Fruit fly (Drosophila melanogaster) whole organism, embryonic: ENCODE measurements around the gene yellow-b.

Experiments used
- Aef1 ChIP-seq: fragments of 200-800 bp; sonication (Bioruptor generic); IDR thresholded peaks from 3 replicates; pipeline ENCODE4 v1.3.6; 2022; ENCODE audit warnings: missing biosample characterization, missing genetic modification characterization
- B-H2 ChIP-seq: fragments of 200-800 bp; sonication (Bioruptor generic); optimal IDR thresholded peaks from 2 replicates; lab custom pipeline; 2018; ENCODE audit warnings: missing biosample characterization, mild to moderate bottlenecking, missing genetic modification characterization
- Bdp1 ChIP-seq: fragments of 200-800 bp; sonication (Bioruptor generic); optimal IDR thresholded peaks from 3 replicates; lab custom pipeline; 2016; ENCODE audit warnings: missing biosample characterization, missing genetic modification characterization
- CG10321 ChIP-seq: fragments of 200-800 bp; sonication (Bioruptor generic); IDR thresholded peaks from 2 replicates; pipeline ENCODE4 v1.3.6; 2022; ENCODE audit warnings: missing biosample characterization, missing genetic modification characterization
- CG11504 ChIP-seq: fragments of 200-800 bp; sonication (Bioruptor generic); optimal IDR thresholded peaks from 3 replicates; lab custom pipeline; 2019; ENCODE audit warnings: missing biosample characterization, mild to moderate bottlenecking, missing genetic modification characterization, moderate library complexity
- CG1233 ChIP-seq: fragments of 200-800 bp; sonication (Bioruptor generic); optimal IDR thresholded peaks from 4 replicates; lab custom pipeline; 2018; ENCODE audit warnings: missing biosample characterization, mild to moderate bottlenecking, missing genetic modification characterization
- CG16813 ChIP-seq: fragments of 200-800 bp; sonication (Bioruptor generic); IDR thresholded peaks from 3 replicates; pipeline ENCODE4 v1.3.6; 2022; ENCODE audit warnings: missing biosample characterization, missing genetic modification characterization; ENCODE audit not compliant: partially characterized antibody
- CG16815 ChIP-seq: fragments of 200-800 bp; sonication (Bioruptor generic); optimal IDR thresholded peaks from 3 replicates; lab custom pipeline; 2017; ENCODE audit warnings: missing biosample characterization, mild to moderate bottlenecking, missing genetic modification characterization
- CG17359 ChIP-seq: fragments of 200-800 bp; sonication (Bioruptor generic); optimal IDR thresholded peaks from 3 replicates; lab custom pipeline; 2018; ENCODE audit warnings: missing biosample characterization, mild to moderate bottlenecking, missing genetic modification characterization, moderate library complexity
- CG17385 ChIP-seq: fragments of 200-800 bp; sonication (Bioruptor generic); optimal IDR thresholded peaks from 3 replicates; lab custom pipeline; 2018; ENCODE audit warnings: missing biosample characterization, mild to moderate bottlenecking, missing genetic modification characterization
- CG2116 ChIP-seq: fragments of 200-800 bp; sonication (Bioruptor generic); optimal IDR thresholded peaks from 3 replicates; lab custom pipeline; 2018; ENCODE audit warnings: missing biosample characterization, mild to moderate bottlenecking, missing genetic modification characterization
- CG2120 ChIP-seq: fragments of 200-800 bp; sonication (Bioruptor generic); optimal IDR thresholded peaks from 3 replicates; lab custom pipeline; 2016; ENCODE audit warnings: missing biosample characterization, missing genetic modification characterization
- CG30020 ChIP-seq: fragments of 200-800 bp; optimal IDR thresholded peaks from 2 replicates; lab custom pipeline; 2019; ENCODE audit warnings: missing biosample characterization, mild to moderate bottlenecking, missing genetic modification characterization, moderate library complexity
- CG30403 ChIP-seq: fragments of 200-800 bp; sonication (Bioruptor generic); optimal IDR thresholded peaks from 3 replicates; lab custom pipeline; 2016; ENCODE audit warnings: missing biosample characterization, missing genetic modification characterization
- CG3407 ChIP-seq: fragments of 200-800 bp; sonication (Bioruptor generic); optimal IDR thresholded peaks from 2 replicates; lab custom pipeline; 2018; ENCODE audit warnings: missing biosample characterization, mild to moderate bottlenecking, missing genetic modification characterization
- CG34224 ChIP-seq: fragments of 200-800 bp; sonication (Bioruptor generic); IDR thresholded peaks from 3 replicates; pipeline ENCODE4 v1.3.6; 2022; ENCODE audit warnings: missing biosample characterization, missing genetic modification characterization; ENCODE audit not compliant: partially characterized antibody
- CG34422 ChIP-seq: fragments of 200-800 bp; sonication (Bioruptor generic); IDR thresholded peaks from 3 replicates; pipeline ENCODE4 v1.3.6; 2022; ENCODE audit warnings: missing biosample characterization, missing genetic modification characterization
- CG4730 ChIP-seq: fragments of 200-800 bp; sonication (Bioruptor generic); IDR thresholded peaks from 2 replicates; pipeline ENCODE4 v1.3.6; 2022; ENCODE audit warnings: missing biosample characterization, missing genetic modification characterization
- CG6791 ChIP-seq: fragments of 200-800 bp; sonication (Bioruptor generic); IDR thresholded peaks from 3 replicates; pipeline ENCODE4 v1.3.6; 2022; ENCODE audit warnings: missing biosample characterization, missing genetic modification characterization; ENCODE audit not compliant: partially characterized antibody
- CG6813 ChIP-seq: fragments of 200-800 bp; sonication (Bioruptor generic); optimal IDR thresholded peaks from 2 replicates; lab custom pipeline; 2017; ENCODE audit warnings: missing biosample characterization, missing genetic modification characterization, mild to moderate bottlenecking, moderate library complexity, missing genetic modification reagents
- CG7745 ChIP-seq: fragments of 200-800 bp; sonication (Bioruptor generic); optimal IDR thresholded peaks from 2 replicates; lab custom pipeline; 2018; ENCODE audit warnings: missing biosample characterization, mild to moderate bottlenecking, missing genetic modification characterization, moderate library complexity
- CG8388 ChIP-seq: fragments of 200-800 bp; sonication (Bioruptor generic); optimal IDR thresholded peaks from 2 replicates; lab custom pipeline; 2019; ENCODE audit warnings: missing biosample characterization, mild to moderate bottlenecking, missing genetic modification characterization, moderate library complexity
- CrebB ChIP-seq: fragments of 200-800 bp; sonication (Bioruptor generic); optimal IDR thresholded peaks from 3 replicates; lab custom pipeline; 2018; ENCODE audit warnings: missing biosample characterization, mild to moderate bottlenecking, missing genetic modification characterization
- Dip3 ChIP-seq: fragments of 200-800 bp; sonication (Bioruptor generic); optimal IDR thresholded peaks from 3 replicates; lab custom pipeline; 2016; ENCODE audit warnings: missing biosample characterization, missing genetic modification characterization
- ERR ChIP-seq: fragments of 200-800 bp; sonication (Bioruptor generic); optimal IDR thresholded peaks from 2 replicates; lab custom pipeline; 2016; ENCODE audit warnings: missing biosample characterization, missing genetic modification characterization
- MBD-R2 ChIP-seq: fragments of 200-800 bp; sonication (Bioruptor generic); IDR thresholded peaks from 2 replicates; pipeline ENCODE4 v1.3.6; 2022; ENCODE audit warnings: missing biosample characterization, missing genetic modification characterization
- Med ChIP-seq: fragments of 200-800 bp; sonication (Bioruptor generic); peaks from one replicate; lab custom pipeline; 2016; ENCODE audit warnings: missing biosample characterization, missing genetic modification characterization, mild to moderate bottlenecking, inconsistent platforms, moderate library complexity
- Mrtf ChIP-seq: fragments of 200-800 bp; sonication (Bioruptor generic); IDR thresholded peaks from 3 replicates; pipeline ENCODE4 v1.3.6; 2022; ENCODE audit warnings: missing biosample characterization, missing genetic modification characterization
- Rx ChIP-seq: fragments of 200-800 bp; sonication (Bioruptor generic); IDR thresholded peaks from 2 replicates; pipeline ENCODE4 v1.3.6; 2022; ENCODE audit warnings: missing biosample characterization, missing genetic modification characterization
- amos ChIP-seq: fragments of 200-800 bp; sonication (Bioruptor generic); IDR thresholded peaks from 2 replicates; pipeline ENCODE4 v1.3.6; 2022; ENCODE audit warnings: missing biosample characterization, missing genetic modification characterization; ENCODE audit not compliant: partially characterized antibody
- cato ChIP-seq: fragments of 200-800 bp; sonication (Bioruptor generic); optimal IDR thresholded peaks from 2 replicates; lab custom pipeline; 2016; ENCODE audit warnings: missing biosample characterization, missing genetic modification characterization, borderline replicate concordance
- ci ChIP-seq: fragments of 200-800 bp; sonication (Bioruptor generic); IDR thresholded peaks from 3 replicates; pipeline ENCODE4 v1.3.6; 2022; ENCODE audit warnings: missing biosample characterization, missing genetic modification characterization
- emc ChIP-seq: fragments of 200-800 bp; sonication (Bioruptor generic); optimal IDR thresholded peaks from 2 replicates; lab custom pipeline; 2016; ENCODE audit warnings: missing biosample characterization, missing genetic modification characterization
- ewg ChIP-seq: fragments of 200-800 bp; sonication (Bioruptor generic); optimal IDR thresholded peaks from 3 replicates; lab custom pipeline; 2017; ENCODE audit warnings: mild to moderate bottlenecking, missing biosample characterization, missing genetic modification reagents, missing genetic modification characterization
- fru ChIP-seq: fragments of >200 bp; optimal IDR thresholded peaks from 2 replicates; lab custom pipeline; 2017
- gcm2 ChIP-seq: fragments of 200-800 bp; sonication (Bioruptor generic); optimal IDR thresholded peaks from 2 replicates; lab custom pipeline; 2016; ENCODE audit warnings: missing biosample characterization, missing genetic modification characterization
- gt ChIP-seq: fragments of 200-800 bp; sonication (Bioruptor generic); IDR thresholded peaks from 2 replicates; pipeline ENCODE4 v1.3.6; 2022; ENCODE audit warnings: missing biosample characterization, missing genetic modification characterization
- ind ChIP-seq: fragments of 200-800 bp; sonication (Bioruptor generic); optimal IDR thresholded peaks from 3 replicates; lab custom pipeline; 2016; ENCODE audit warnings: missing biosample characterization, missing genetic modification characterization
- kay ChIP-seq: fragments of 200-800 bp; sonication (Bioruptor generic); optimal IDR thresholded peaks from 2 replicates; lab custom pipeline; 2016; ENCODE audit warnings: missing biosample characterization, missing genetic modification characterization
- mam ChIP-seq: fragments of 200-800 bp; sonication (Bioruptor generic); optimal IDR thresholded peaks from 3 replicates; lab custom pipeline; 2016; ENCODE audit warnings: missing biosample characterization, missing genetic modification characterization
- nau ChIP-seq: fragments of 200-800 bp; sonication (Bioruptor generic); optimal IDR thresholded peaks from 3 replicates; lab custom pipeline; 2017; ENCODE audit warnings: missing biosample characterization, mild to moderate bottlenecking, missing genetic modification characterization, missing genetic modification reagents
- nmo ChIP-seq: fragments of 200-800 bp; sonication (Bioruptor generic); optimal IDR thresholded peaks from 2 replicates; lab custom pipeline; 2018; ENCODE audit warnings: missing biosample characterization, mild to moderate bottlenecking, missing genetic modification characterization, moderate library complexity
- phol ChIP-seq: fragments of 200-800 bp; sonication (Bioruptor generic); optimal IDR thresholded peaks from 3 replicates; lab custom pipeline; 2018; ENCODE audit warnings: missing biosample characterization, mild to moderate bottlenecking, missing genetic modification characterization, moderate library complexity
- ro ChIP-seq: fragments of 200-800 bp; sonication (Bioruptor generic); IDR thresholded peaks from 2 replicates; pipeline ENCODE4 v1.3.6; 2022; ENCODE audit warnings: missing biosample characterization, missing genetic modification characterization
- sens ChIP-seq: fragments of 200-800 bp; sonication (Bioruptor generic); peaks from one replicate; lab custom pipeline; 2016; ENCODE audit warnings: missing biosample characterization, missing genetic modification characterization
- seq ChIP-seq: fragments of 200-800 bp; sonication (Bioruptor generic); IDR thresholded peaks from 2 replicates; pipeline ENCODE4 v1.3.6; 2022; ENCODE audit warnings: missing biosample characterization, missing genetic modification characterization
- tin ChIP-seq: fragments of 200-800 bp; sonication (Bioruptor generic); optimal IDR thresholded peaks from 3 replicates; lab custom pipeline; 2016; ENCODE audit warnings: missing biosample characterization, missing genetic modification characterization
- tio ChIP-seq: fragments of 200-800 bp; sonication (Bioruptor generic); optimal IDR thresholded peaks from 2 replicates; lab custom pipeline; 2017; ENCODE audit warnings: missing biosample characterization, missing genetic modification characterization, inconsistent platforms
- usp ChIP-seq: fragments of >200 bp; optimal IDR thresholded peaks from 2 replicates; lab custom pipeline; 2017; ENCODE audit warnings: missing biosample characterization, missing genetic modification characterization
- z ChIP-seq: fragments of 200-800 bp; sonication (Bioruptor generic); IDR thresholded peaks from 3 replicates; pipeline ENCODE4 v1.3.6; 2022; ENCODE audit warnings: missing biosample characterization, missing genetic modification characterization

Gene yellow-b

DNA sequence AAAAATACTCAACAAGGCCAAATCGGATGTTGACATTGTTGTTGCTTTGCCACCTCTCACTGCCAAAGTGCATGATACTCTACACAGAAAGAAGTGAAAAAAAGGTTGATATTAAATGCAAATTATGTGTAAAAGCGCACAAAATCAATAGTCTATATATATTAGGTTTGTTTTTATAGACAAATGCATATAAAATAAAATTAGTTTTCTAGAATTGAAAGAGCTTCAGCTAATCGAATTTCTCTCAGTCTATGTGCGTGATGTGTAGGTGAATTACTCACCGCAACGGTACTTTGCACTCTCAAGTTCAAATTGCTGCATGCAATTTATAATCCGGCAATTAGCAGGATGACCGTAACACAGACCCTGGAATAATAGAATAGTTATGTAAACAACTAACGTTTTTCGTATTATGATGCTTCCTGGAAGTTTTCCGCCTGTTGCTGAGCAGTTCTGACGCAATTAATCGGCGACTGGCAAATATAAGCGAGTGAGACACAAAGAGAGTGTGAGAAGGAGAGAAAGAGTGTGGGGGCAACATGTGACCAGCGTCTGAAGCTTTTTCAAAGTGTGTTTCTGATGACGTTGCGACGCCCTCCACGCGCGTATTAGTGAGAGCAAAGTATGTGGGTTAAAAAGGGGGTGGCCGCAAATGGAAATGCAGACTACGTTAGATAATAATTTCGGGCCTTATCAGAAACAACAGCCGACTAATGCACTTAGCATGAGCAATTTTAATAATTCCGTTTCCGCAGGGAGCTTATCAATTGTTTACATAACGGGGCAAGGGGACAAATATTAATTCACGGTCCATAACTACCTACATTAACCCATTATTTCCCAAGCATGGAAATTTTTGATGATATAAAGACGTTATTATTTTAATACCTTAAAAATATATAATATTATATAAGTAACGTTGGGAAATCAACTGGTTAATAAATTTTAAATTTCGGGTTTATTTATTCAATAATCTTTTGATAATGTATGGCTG, 33.1 kb upstream of the yellow-b start (continued):
- TF ChIP-seq nau (GFP tag; lab: Kevin White, UChicago) (peak; percentile 88), CG30403 (GFP tag; lab: Kevin White, UChicago) (peak; percentile 94), tio (GFP tag; lab: Kevin White, UChicago) (peak; percentile 86), CG4730 (GFP tag; lab: Robert Waterston, UW) (peak; percentile 94), CG30020 (peak; percentile 60), CG7745 (tag; lab: Kevin White, UChicago) (peak; percentile 7), z (GFP tag; lab: Robert Waterston, UW) (peak; percentile 62), Mrtf (GFP tag; lab: Robert Waterston, UW) (peak; percentile 83; the same call in 1 of the 3 replicates), CG11504 (peak; percentile 89), ro (GFP tag; lab: Robert Waterston, UW) (peak; percentile 88), mam (peak; percentile 56), CG16815 (GFP tag; lab: Kevin White, UChicago) (peak; percentile 51), CG6813 (GFP tag; lab: Kevin White, UChicago) (peak; percentile 83), CG34422 (GFP tag; lab: Robert Waterston, UW) (peak; percentile 97), amos (no peak; the same call in 1 of the 2 replicates), cato (GFP tag; lab: Kevin White, UChicago) (peak; percentile 79), CG17359 (peak; percentile 98), fru (lab: Kevin White, UChicago) (no peak), CG1233 (GFP tag; lab: Kevin White, UChicago) (peak; percentile 93), Aef1 (GFP tag; lab: Robert Waterston, UW) (peak; percentile 89), nmo (GFP tag; lab: Kevin White, UChicago) (peak; percentile 95), usp (no peak), MBD-R2 (GFP tag; lab: Robert Waterston, UW) (peak; percentile 56; the same call in 1 of the 2 replicates), seq (GFP tag; lab: Robert Waterston, UW) (peak; percentile 92), Rx (peak; percentile 91), ERR (peak; percentile 34), CrebB (tag; lab: Kevin White, UChicago) (peak; percentile 57), emc (GFP tag; lab: Kevin White, UChicago) (no peak), tin (GFP tag; lab: Kevin White, UChicago) (peak; percentile 92), CG2120 (peak; percentile 83), Med (GFP tag; lab: Kevin White, UChicago) (peak; percentile 95), gt (peak; percentile 88), ind (GFP tag; lab: Kevin White, UChicago) (peak; percentile 95), CG8388 (GFP tag; lab: Kevin White, UChicago) (peak; percentile 94), CG3407 (GFP tag; lab: Kevin White, UChicago) (peak; percentile 81), ci (GFP tag; lab: Robert Waterston, UW) (peak; percentile 97), CG2116 (GFP tag; lab: Kevin White, UChicago) (peak; percentile 64), ewg (GFP tag; lab: Kevin White, UChicago) (peak; percentile 83)
- TF ChIP-seq, all 482 proteins: peak for 409

- TF ChIP-seq kay (GFP tag; lab: Kevin White, UChicago) (no peak), CG16813 (GFP tag; lab: Robert Waterston, UW) (peak; percentile 56), gcm2 (GFP tag; lab: Kevin White, UChicago) (no peak), sens (GFP tag; lab: Kevin White, UChicago) (peak; percentile 4), B-H2 (GFP tag; lab: Kevin White, UChicago) (no peak), phol (tag; lab: Kevin White, UChicago) (no peak), Dip3 (GFP tag; lab: Kevin White, UChicago) (no peak), CG6791 (GFP tag; lab: Robert Waterston, UW) (peak; percentile 60; the same call in 1 of the 3 replicates), z (GFP tag; lab: Robert Waterston, UW) (no peak), CG10321 (GFP tag; lab: Robert Waterston, UW) (no peak), Bdp1 (GFP tag; lab: Kevin White, UChicago) (no peak), CG17385 (GFP tag; lab: Kevin White, UChicago) (no peak), CG34224 (GFP tag; lab: Robert Waterston, UW) (peak; percentile 21; the same call in 1 of the 3 replicates)
These were observed 31.5 kb upstream of the yellow-b start for dm6 chr2L:16722596-16722995.
